Fruit fly (Drosophila melanogaster) whole organism, embryonic: ENCODE results near the gene Tre1.

Experiments
- Abd-B ChIP-seq: fragments of 200-800 bp; sonication (Bioruptor generic); optimal IDR thresholded peaks from 2 replicates; lab custom pipeline; 2018; ENCODE audit warnings: missing biosample characterization, mild to moderate bottlenecking, missing genetic modification characterization, moderate library complexity
- Antp ChIP-seq: fragments of 200-800 bp; sonication (Bioruptor generic); optimal IDR thresholded peaks from 3 replicates; lab custom pipeline; 2016; ENCODE audit warnings: missing biosample characterization, missing genetic modification characterization
- CG10366 ChIP-seq: fragments of 200-800 bp; sonication (Bioruptor generic); IDR thresholded peaks from 2 replicates; pipeline ENCODE4 v1.3.6; 2022; ENCODE audit warnings: missing biosample characterization, missing genetic modification characterization
- CG12942 ChIP-seq: fragments of 200-800 bp; sonication (Bioruptor generic); optimal IDR thresholded peaks from 3 replicates; lab custom pipeline; 2016; ENCODE audit warnings: missing biosample characterization, missing genetic modification characterization
- CG13123 ChIP-seq: fragments of 200-800 bp; sonication (Bioruptor generic); optimal IDR thresholded peaks from 2 replicates; lab custom pipeline; 2016; ENCODE audit warnings: missing biosample characterization, missing genetic modification characterization
- CG14965 ChIP-seq: fragments of 200-800 bp; sonication (Bioruptor generic); optimal IDR thresholded peaks from 2 replicates; lab custom pipeline; 2016; ENCODE audit warnings: missing biosample characterization, missing genetic modification characterization, borderline replicate concordance
- CG15011 ChIP-seq: fragments of 200-800 bp; sonication (Bioruptor generic); optimal IDR thresholded peaks from 3 replicates; lab custom pipeline; 2018; ENCODE audit warnings: missing biosample characterization, mild to moderate bottlenecking, missing genetic modification characterization
- CG17385 ChIP-seq: fragments of 200-800 bp; sonication (Bioruptor generic); optimal IDR thresholded peaks from 3 replicates; lab custom pipeline; 2018; ENCODE audit warnings: missing biosample characterization, mild to moderate bottlenecking, missing genetic modification characterization
- CG18011 ChIP-seq: fragments of 200-800 bp; sonication (Bioruptor generic); optimal IDR thresholded peaks from 2 replicates; lab custom pipeline; 2017; ENCODE audit warnings: missing biosample characterization, missing genetic modification characterization, mild to moderate bottlenecking, moderate library complexity, missing genotype
- CG18599 ChIP-seq: fragments of 200-800 bp; sonication (Bioruptor generic); optimal IDR thresholded peaks from 3 replicates; lab custom pipeline; 2017; ENCODE audit warnings: missing biosample characterization, missing genetic modification characterization, mild to moderate bottlenecking, moderate library complexity, missing genetic modification reagents
- CG2199 ChIP-seq: fragments of 200-800 bp; sonication (Bioruptor generic); IDR thresholded peaks from 3 replicates; pipeline ENCODE4 v1.3.6; 2022; ENCODE audit warnings: missing biosample characterization, missing genetic modification characterization
- CG2889 ChIP-seq: fragments of 200-800 bp; sonication (Bioruptor generic); IDR thresholded peaks from 3 replicates; pipeline ENCODE4 v1.3.6; 2022; ENCODE audit warnings: missing biosample characterization, missing genetic modification characterization
- CG32767 ChIP-seq: fragments of 200-800 bp; sonication (Bioruptor generic); IDR thresholded peaks from 2 replicates; pipeline ENCODE4 v1.3.6; 2022; ENCODE audit warnings: missing biosample characterization, missing genetic modification characterization
- CG7357 ChIP-seq: fragments of 200-800 bp; sonication (Bioruptor generic); IDR thresholded peaks from 3 replicates; pipeline ENCODE4 v1.3.6; 2022; ENCODE audit warnings: missing biosample characterization, missing genetic modification characterization
- CG8089 ChIP-seq: fragments of 200-800 bp; sonication (Bioruptor generic); optimal IDR thresholded peaks from 3 replicates; lab custom pipeline; 2016; ENCODE audit warnings: missing biosample characterization, missing genetic modification characterization
- CG9817 ChIP-seq: fragments of 200-800 bp; sonication (Bioruptor generic); optimal IDR thresholded peaks from 2 replicates; lab custom pipeline; 2018; ENCODE audit warnings: missing biosample characterization, mild to moderate bottlenecking, missing genetic modification characterization, moderate library complexity
- CG9876 ChIP-seq: fragments of 200-800 bp; sonication (Bioruptor generic); optimal IDR thresholded peaks from 2 replicates; lab custom pipeline; 2016; ENCODE audit warnings: missing biosample characterization, missing genetic modification characterization
- Camta ChIP-seq: fragments of 200-800 bp; sonication (Bioruptor generic); optimal IDR thresholded peaks from 2 replicates; lab custom pipeline; 2016; ENCODE audit warnings: missing biosample characterization, missing genetic modification characterization
- Fer3 ChIP-seq: fragments of 200-800 bp; sonication (Bioruptor generic); optimal IDR thresholded peaks from 2 replicates; lab custom pipeline; 2018; ENCODE audit warnings: missing biosample characterization, mild to moderate bottlenecking, missing genetic modification characterization, moderate library complexity
- Gug ChIP-seq: fragments of 200-800 bp; sonication (Bioruptor generic); IDR thresholded peaks from 4 replicates; pipeline ENCODE4 v1.3.6; 2022; ENCODE audit warnings: missing biosample characterization, missing genetic modification characterization
- H2.0 ChIP-seq: fragments of 200-800 bp; sonication (Bioruptor generic); IDR thresholded peaks from 2 replicates; pipeline ENCODE4 v1.3.6; 2022; ENCODE audit warnings: missing biosample characterization, missing genetic modification characterization
- HHEX ChIP-seq: fragments of 200-800 bp; sonication (Bioruptor generic); optimal IDR thresholded peaks from 3 replicates; lab custom pipeline; 2017; ENCODE audit warnings: missing biosample characterization, mild to moderate bottlenecking, missing genetic modification characterization, missing genetic modification reagents
- Mad ChIP-seq: fragments of 200-800 bp; sonication (Bioruptor generic); optimal IDR thresholded peaks from 2 replicates; lab custom pipeline; 2016; ENCODE audit warnings: missing biosample characterization, missing genetic modification characterization
- Nf-YC ChIP-seq: fragments of 200-800 bp; optimal IDR thresholded peaks from 3 replicates; lab custom pipeline; 2019; ENCODE audit warnings: missing biosample characterization, mild to moderate bottlenecking, missing genetic modification characterization, moderate library complexity
- Oaz ChIP-seq: fragments of 200-800 bp; sonication (Bioruptor generic); IDR thresholded peaks from 2 replicates; pipeline ENCODE4 v1.3.6; 2022; ENCODE audit warnings: missing biosample characterization, missing genetic modification characterization
- Opbp ChIP-seq: fragments of 200-800 bp; sonication (Bioruptor generic); IDR thresholded peaks from 3 replicates; pipeline ENCODE4 v1.3.6; 2022; ENCODE audit warnings: missing biosample characterization, missing genetic modification characterization; ENCODE audit not compliant: partially characterized antibody
- Optix ChIP-seq: fragments of 200-800 bp; sonication (Bioruptor generic); IDR thresholded peaks from 3 replicates; pipeline ENCODE4 v1.3.6; 2022; ENCODE audit warnings: missing biosample characterization, missing genetic modification characterization
- Ptx1 ChIP-seq: fragments of 200-800 bp; sonication (Bioruptor generic); IDR thresholded peaks from 2 replicates; pipeline ENCODE4 v1.3.6; 2022; ENCODE audit warnings: missing biosample characterization, missing genetic modification characterization
- Six4 ChIP-seq: fragments of 200-800 bp; sonication (Bioruptor generic); optimal IDR thresholded peaks from 2 replicates; lab custom pipeline; 2016; ENCODE audit warnings: missing biosample characterization, missing genetic modification characterization
- Sox102F ChIP-seq: fragments of 200-800 bp; sonication (Bioruptor generic); optimal IDR thresholded peaks from 2 replicates; lab custom pipeline; 2018; ENCODE audit warnings: missing biosample characterization, mild to moderate bottlenecking, missing genetic modification characterization, moderate library complexity
- Vsx1 ChIP-seq: fragments of 200-800 bp; sonication (Bioruptor generic); optimal IDR thresholded peaks from 2 replicates; lab custom pipeline; 2017; ENCODE audit warnings: missing biosample characterization, mild to moderate bottlenecking, missing genetic modification characterization, missing genetic modification reagents
- aop ChIP-seq: fragments of 200-800 bp; sonication (Bioruptor generic); IDR thresholded peaks from 2 replicates; pipeline ENCODE4 v1.3.6; 2022; ENCODE audit warnings: missing biosample characterization, missing genetic modification characterization
- ap ChIP-seq: fragments of 200-800 bp; sonication (Bioruptor generic); IDR thresholded peaks from 2 replicates; pipeline ENCODE4 v1.3.6; 2022; ENCODE audit warnings: missing biosample characterization, missing genetic modification characterization
- bsh ChIP-seq, 2 experiments: fragments of 200-800 bp; sonication (Bioruptor generic); optimal IDR thresholded peaks; 2 replicates each; lab custom pipeline; 2017 to 2018; ENCODE audit warnings: mild to moderate bottlenecking in 2 of 2, missing biosample characterization in 2 of 2, missing genetic modification characterization in 2 of 2, moderate library complexity in 1 of 2
- cas ChIP-seq: fragments of 200-800 bp; sonication (Bioruptor generic); IDR thresholded peaks from 2 replicates; pipeline ENCODE4 v1.3.6; 2022; ENCODE audit warnings: missing biosample characterization, missing genetic modification characterization
- chif ChIP-seq, 2 experiments: fragments of 200-800 bp; sonication (Bioruptor generic); optimal IDR thresholded peaks; 3 replicates each; lab custom pipeline; 2016; ENCODE audit warnings: missing biosample characterization in 2 of 2, missing genetic modification characterization in 2 of 2
- ci ChIP-seq: fragments of 200-800 bp; sonication (Bioruptor generic); IDR thresholded peaks from 3 replicates; pipeline ENCODE4 v1.3.6; 2022; ENCODE audit warnings: missing biosample characterization, missing genetic modification characterization
- emc ChIP-seq: fragments of 200-800 bp; sonication (Bioruptor generic); optimal IDR thresholded peaks from 2 replicates; lab custom pipeline; 2016; ENCODE audit warnings: missing biosample characterization, missing genetic modification characterization
- gem ChIP-seq: fragments of 200-800 bp; sonication (Bioruptor generic); optimal IDR thresholded peaks from 2 replicates; lab custom pipeline; 2019; ENCODE audit warnings: missing biosample characterization, mild to moderate bottlenecking, missing genetic modification characterization, moderate library complexity
- gsb-n ChIP-seq: fragments of 200-800 bp; sonication (Bioruptor generic); optimal IDR thresholded peaks from 3 replicates; lab custom pipeline; 2018; ENCODE audit warnings: missing biosample characterization, mild to moderate bottlenecking, missing genetic modification characterization
- ind ChIP-seq: fragments of 200-800 bp; sonication (Bioruptor generic); optimal IDR thresholded peaks from 3 replicates; lab custom pipeline; 2016; ENCODE audit warnings: missing biosample characterization, missing genetic modification characterization
- mirr ChIP-seq: fragments of 200-800 bp; sonication (Bioruptor generic); optimal IDR thresholded peaks from 3 replicates; lab custom pipeline; 2018; ENCODE audit warnings: missing biosample characterization, mild to moderate bottlenecking, missing genetic modification characterization
- pb ChIP-seq: fragments of 200-800 bp; sonication (Bioruptor generic); optimal IDR thresholded peaks from 3 replicates; lab custom pipeline; 2016; ENCODE audit warnings: missing biosample characterization, missing genetic modification characterization
- prd ChIP-seq, 3 experiments: fragments of >200 bp in 2 of 3; fragments of 200-800 bp in 1 of 3; sonication (Bioruptor generic) in 1 of 3; optimal IDR thresholded peaks in 2 of 3; IDR thresholded peaks in 1 of 3; 2 replicates in 2 of 3; 3 replicates in 1 of 3; pipeline versions ENCODE4 v1.3.6 to Lab custom; 2017 to 2022; ENCODE audit warnings: missing biosample characterization in 1 of 3, missing genetic modification characterization in 1 of 3
- sens ChIP-seq: fragments of 200-800 bp; sonication (Bioruptor generic); peaks from one replicate; lab custom pipeline; 2016; ENCODE audit warnings: missing biosample characterization, missing genetic modification characterization
- stwl ChIP-seq: fragments of 200-800 bp; sonication (Bioruptor generic); optimal IDR thresholded peaks from 3 replicates; lab custom pipeline; 2018; ENCODE audit warnings: missing biosample characterization, mild to moderate bottlenecking, missing genetic modification characterization, moderate library complexity
- sug ChIP-seq: fragments of 200-800 bp; optimal IDR thresholded peaks from 2 replicates; lab custom pipeline; 2019; ENCODE audit warnings: missing biosample characterization, mild to moderate bottlenecking, missing genetic modification characterization, moderate library complexity
- tgo ChIP-seq: fragments of 200-800 bp; sonication (Bioruptor generic); IDR thresholded peaks from 3 replicates; pipeline ENCODE4 v1.3.6; 2022; ENCODE audit warnings: missing biosample characterization, missing genetic modification characterization
- toy ChIP-seq: fragments of 200-800 bp; sonication (Bioruptor generic); IDR thresholded peaks from 2 replicates; pipeline ENCODE4 v1.3.6; 2022; ENCODE audit warnings: missing biosample characterization, missing genetic modification characterization
- tx ChIP-seq: fragments of 200-800 bp; sonication (Bioruptor generic); optimal IDR thresholded peaks from 2 replicates; lab custom pipeline; 2016; ENCODE audit warnings: missing biosample characterization, missing genetic modification characterization
- zf30C ChIP-seq: fragments of 200-800 bp; sonication (Bioruptor generic); optimal IDR thresholded peaks from 3 replicates; lab custom pipeline; 2018; ENCODE audit warnings: missing biosample characterization, mild to moderate bottlenecking, missing genetic modification characterization

Gene Tre1

dm6 chrX:5639083-5639482 lies 40.7 kb downstream of the Tre1 start (continued):
- TF ChIP-seq gem (tag; lab: Kevin White, UChicago) (peak; percentile 74), HHEX (GFP tag; lab: Kevin White, UChicago) (peak; percentile 28), chif (GFP tag; optimal IDR thresholded peaks at IDR 0.05; lab: Kevin White, UChicago) (peak in 1 of 2 experiments; percentile 47), Fer3 (tag; lab: Kevin White, UChicago) (peak; percentile 48), toy (GFP tag; lab: Robert Waterston, UW) (no peak), CG10366 (GFP tag; lab: Robert Waterston, UW) (peak; percentile 52), CG9876 (GFP tag; lab: Kevin White, UChicago) (no peak), Ptx1 (GFP tag; lab: Robert Waterston, UW) (peak; percentile 35), tx (no peak), tgo (peak; percentile 42; the same call in 1 of the 3 replicates), Six4 (GFP tag; lab: Kevin White, UChicago) (no peak), CG2199 (GFP tag; lab: Robert Waterston, UW) (no peak), Optix (GFP tag; lab: Robert Waterston, UW) (peak; percentile 36; the same call in 1 of the 3 replicates), CG17385 (GFP tag; lab: Kevin White, UChicago) (peak; percentile 4), CG32767 (GFP tag; lab: Robert Waterston, UW) (peak; percentile 62), Nf-YC (tag; lab: Kevin White, UChicago) (no peak), ci (GFP tag; lab: Robert Waterston, UW) (peak; percentile 70; the same call in 2 of the 3 replicates), gsb-n (peak; percentile 72), bsh (GFP tag; optimal IDR thresholded peaks at IDR 0.05; lab: Kevin White, UChicago) (peak in 1 of 2 experiments; percentile 79), emc (no peak), Oaz (GFP tag; lab: Robert Waterston, UW) (no peak), sens (GFP tag; lab: Kevin White, UChicago) (peak; percentile 94), cas (GFP tag; lab: Robert Waterston, UW) (no peak), CG9817 (tag; lab: Kevin White, UChicago) (peak; percentile 15), CG15011 (GFP tag; lab: Kevin White, UChicago) (no peak), Gug (GFP tag; lab: Robert Waterston, UW) (peak; percentile 36; the same call in 1 of the 4 replicates), Abd-B (GFP tag; lab: Kevin White, UChicago) (peak; percentile 8), stwl (tag; lab: Kevin White, UChicago) (no peak), Sox102F (GFP tag; lab: Kevin White, UChicago) (peak; percentile 53), mirr (GFP tag; lab: Kevin White, UChicago) (no peak), ap (no peak), CG13123 (GFP tag; lab: Kevin White, UChicago) (no peak), CG8089 (GFP tag; lab: Kevin White, UChicago) (no peak), pb (GFP tag; lab: Kevin White, UChicago) (no peak), Vsx1 (GFP tag; lab: Kevin White, UChicago) (no peak), Camta (GFP tag; lab: Kevin White, UChicago) (peak; percentile 46), Mad (no peak), aop (no peak), H2.0 (GFP tag; lab: Robert Waterston, UW) (peak; percentile 36; the same call in 1 of the 2 replicates), Opbp (GFP tag; lab: Robert Waterston, UW) (no peak), zf30C (GFP tag; lab: Kevin White, UChicago) (peak; percentile 76), CG7357 (GFP tag; lab: Robert Waterston, UW) (0 out of 3 replicates have a peak, but pooled peaks have one; percentile 42), CG12942 (GFP tag; lab: Kevin White, UChicago) (no peak), CG14965 (GFP tag; lab: Kevin White, UChicago) (no peak), CG18599 (GFP tag; lab: Kevin White, UChicago) (peak; percentile 51), CG2889 (GFP tag; lab: Robert Waterston, UW) (no peak), prd (optimal IDR thresholded peaks at IDR 0.05; lab: Kevin White, UChicago) (no peak), prd (GFP tag; IDR thresholded peaks at IDR 0.05; lab: Robert Waterston, UW) (peak; percentile 64), ind (GFP tag; lab: Kevin White, UChicago) (peak; percentile 27), sug (tag; lab: Kevin White, UChicago) (no peak), CG18011 (GFP tag; lab: Kevin White, UChicago) (no peak), Antp (GFP tag; lab: Kevin White, UChicago) (peak; percentile 3)
